Worm (Caenorhabditis elegans) whole organism, late embryonic: ENCODE data around the gene F22F7.11.

Experiments
- K02D7.2 ChIP-seq: sonication (generic microtip); optimal IDR thresholded peaks from 2 replicates; lab custom pipeline; 2017; ENCODE audit warnings: mild to moderate bottlenecking, missing genetic modification characterization, missing compliant biosample characterization
- T23F11.4 ChIP-seq: fragments of 200-800 bp; sonication (Bioruptor generic); optimal IDR thresholded peaks from 2 replicates; lab custom pipeline; 2018; ENCODE audit warnings: mild to moderate bottlenecking, missing genetic modification characterization, missing compliant biosample characterization
- Y22D7AL.16 ChIP-seq: sonication (generic microtip); optimal IDR thresholded peaks from 2 replicates; lab custom pipeline; 2016; ENCODE audit warnings: missing genetic modification characterization, missing compliant biosample characterization
- ahr-1 ChIP-seq: sonication (generic microtip); optimal IDR thresholded peaks from 2 replicates; lab custom pipeline; 2016; ENCODE audit warnings: missing genetic modification characterization, missing compliant biosample characterization
- ama-1 ChIP-seq: fragments of 150-350 bp; optimal IDR thresholded peaks from 2 replicates; lab custom pipeline; 2014
- ceh-14 ChIP-seq: sonication (generic microtip); optimal IDR thresholded peaks from 2 replicates; lab custom pipeline; 2016; ENCODE audit warnings: missing genotype, missing genetic modification characterization, missing compliant biosample characterization
- ceh-18 ChIP-seq: sonication (generic microtip); optimal IDR thresholded peaks from 2 replicates; lab custom pipeline; 2016; ENCODE audit warnings: missing genetic modification characterization, missing compliant biosample characterization
- ceh-2 ChIP-seq: sonication (generic microtip); optimal IDR thresholded peaks from 2 replicates; lab custom pipeline; 2016; ENCODE audit warnings: missing genotype, missing genetic modification characterization, missing compliant biosample characterization
- ceh-22 ChIP-seq: sonication (generic microtip); optimal IDR thresholded peaks from 2 replicates; lab custom pipeline; 2017; ENCODE audit warnings: missing biosample characterization, missing genetic modification characterization
- ceh-24 ChIP-seq: sonication (generic microtip); optimal IDR thresholded peaks from 2 replicates; lab custom pipeline; 2016; ENCODE audit warnings: mild to moderate bottlenecking, missing genetic modification characterization, missing compliant biosample characterization
- ceh-31 ChIP-seq: sonication (generic microtip); optimal IDR thresholded peaks from 2 replicates; lab custom pipeline; 2016; ENCODE audit warnings: missing genetic modification characterization, missing compliant biosample characterization
- ceh-34 ChIP-seq: sonication (generic microtip); optimal IDR thresholded peaks from 2 replicates; lab custom pipeline; 2016; ENCODE audit warnings: mild to moderate bottlenecking, missing genetic modification characterization, missing compliant biosample characterization
- ceh-9 ChIP-seq: sonication (generic microtip); optimal IDR thresholded peaks from 2 replicates; lab custom pipeline; 2016; ENCODE audit warnings: mild to moderate bottlenecking, missing genetic modification characterization, inconsistent platforms, missing compliant biosample characterization
- che-1 ChIP-seq: sonication (generic microtip); optimal IDR thresholded peaks from 2 replicates; lab custom pipeline; 2016; ENCODE audit warnings: mild to moderate bottlenecking, missing genetic modification characterization, missing compliant biosample characterization
- dmd-4 ChIP-seq: sonication (generic microtip); optimal IDR thresholded peaks from 2 replicates; lab custom pipeline; 2016; ENCODE audit warnings: borderline replicate concordance, missing genetic modification characterization, missing compliant biosample characterization
- dve-1 ChIP-seq: sonication (generic microtip); optimal IDR thresholded peaks from 2 replicates; lab custom pipeline; 2017; ENCODE audit warnings: antibody characterized with exemption, mild to moderate bottlenecking, missing genetic modification characterization, missing compliant biosample characterization
- elt-2 ChIP-seq: sonication (generic microtip); optimal IDR thresholded peaks from 2 replicates; lab custom pipeline; 2016; ENCODE audit warnings: missing genetic modification reagents, missing genetic modification characterization, missing compliant biosample characterization
- elt-4 ChIP-seq: sonication (generic microtip); optimal IDR thresholded peaks from 2 replicates; lab custom pipeline; 2016; ENCODE audit warnings: missing genetic modification characterization, missing compliant biosample characterization
- ets-4 ChIP-seq: sonication (generic microtip); optimal IDR thresholded peaks from 2 replicates; lab custom pipeline; 2016; ENCODE audit warnings: missing genetic modification characterization, missing compliant biosample characterization
- fax-1 ChIP-seq: sonication (generic microtip); optimal IDR thresholded peaks from 2 replicates; lab custom pipeline; 2016; ENCODE audit warnings: missing genotype, missing genetic modification characterization, missing compliant biosample characterization
- fkh-10 ChIP-seq: fragments of 150-350 bp; optimal IDR thresholded peaks from 2 replicates; lab custom pipeline; 2014; ENCODE audit warnings: missing biosample characterization, missing genetic modification reagents, missing genetic modification characterization
- gmeb-2 ChIP-seq: sonication (generic microtip); optimal IDR thresholded peaks from 2 replicates; lab custom pipeline; 2016; ENCODE audit warnings: missing genetic modification characterization, inconsistent platforms, missing compliant biosample characterization
- hlh-30 ChIP-seq: sonication (generic microtip); optimal IDR thresholded peaks from 2 replicates; lab custom pipeline; 2017; ENCODE audit warnings: antibody characterized with exemption, missing genetic modification characterization, missing compliant biosample characterization; ENCODE audit not compliant: insufficient read depth
- hlh-6 ChIP-seq: sonication (generic microtip); optimal IDR thresholded peaks from 2 replicates; lab custom pipeline; 2016; ENCODE audit warnings: missing genotype, missing genetic modification characterization, missing compliant biosample characterization
- lim-6 ChIP-seq: sonication (generic microtip); optimal IDR thresholded peaks from 2 replicates; lab custom pipeline; 2016; ENCODE audit warnings: missing genetic modification characterization, missing compliant biosample characterization
- lin-11 ChIP-seq: fragments of 200-800 bp; sonication (Bioruptor generic); optimal IDR thresholded peaks from 2 replicates; lab custom pipeline; 2018; ENCODE audit warnings: mild to moderate bottlenecking, missing genetic modification characterization, missing compliant biosample characterization
- madf-2 ChIP-seq: sonication (generic microtip); optimal IDR thresholded peaks from 2 replicates; lab custom pipeline; 2017; ENCODE audit warnings: missing genetic modification characterization, missing compliant biosample characterization
- mec-3 ChIP-seq: sonication (generic microtip); optimal IDR thresholded peaks from 2 replicates; lab custom pipeline; 2016; ENCODE audit warnings: borderline replicate concordance, missing genetic modification characterization, missing compliant biosample characterization
- nfya-1 ChIP-seq: sonication (generic microtip); optimal IDR thresholded peaks from 2 replicates; lab custom pipeline; 2017; ENCODE audit warnings: missing genetic modification characterization, mild to moderate bottlenecking, missing compliant biosample characterization, antibody characterized with exemption, moderate library complexity
- npax-4 ChIP-seq: sonication (generic microtip); optimal IDR thresholded peaks from 2 replicates; lab custom pipeline; 2016; ENCODE audit warnings: missing genetic modification characterization, missing compliant biosample characterization
- odd-2 ChIP-seq: sonication (generic microtip); optimal IDR thresholded peaks from 2 replicates; lab custom pipeline; 2017; ENCODE audit warnings: antibody characterized with exemption, mild to moderate bottlenecking, missing genetic modification characterization, missing compliant biosample characterization
- pat-9 ChIP-seq: fragments of 200-800 bp; sonication (Bioruptor generic); optimal IDR thresholded peaks from 2 replicates; lab custom pipeline; 2018; ENCODE audit warnings: mild to moderate bottlenecking, missing genetic modification characterization, moderate library complexity, missing compliant biosample characterization
- pha-2 ChIP-seq: sonication (generic microtip); optimal IDR thresholded peaks from 2 replicates; lab custom pipeline; 2017; ENCODE audit warnings: mild to moderate bottlenecking, missing genetic modification characterization, missing compliant biosample characterization
- pqm-1 ChIP-seq: sonication (generic microtip); optimal IDR thresholded peaks from 2 replicates; lab custom pipeline; 2016; ENCODE audit warnings: missing genetic modification characterization, missing compliant biosample characterization
- pros-1 ChIP-seq: fragments of 150-350 bp; optimal IDR thresholded peaks from 2 replicates; lab custom pipeline; 2014; ENCODE audit warnings: missing biosample characterization, missing genetic modification reagents, missing genetic modification characterization
- sox-4 ChIP-seq: sonication (generic microtip); optimal IDR thresholded peaks from 2 replicates; lab custom pipeline; 2017; ENCODE audit warnings: mild to moderate bottlenecking, missing genetic modification characterization, inconsistent platforms, missing compliant biosample characterization
- tbx-2 ChIP-seq: sonication (generic microtip); optimal IDR thresholded peaks from 2 replicates; lab custom pipeline; 2016; ENCODE audit warnings: missing genetic modification characterization, missing compliant biosample characterization
- tbx-7 ChIP-seq: sonication (generic microtip); optimal IDR thresholded peaks from 2 replicates; lab custom pipeline; 2016; ENCODE audit warnings: missing genotype, missing genetic modification characterization, missing compliant biosample characterization
- unc-3 ChIP-seq, 2 experiments: fragments of 200-800 bp in 1 of 2; sonication (Bioruptor generic) in 1 of 2; sonication (generic microtip) in 1 of 2; conservative IDR thresholded peaks in 1 of 2; optimal IDR thresholded peaks in 1 of 2; 2 replicates each; pipeline versions ENCODE4 v1.3.6 to Lab custom; 2016 to 2022; ENCODE audit warnings: missing compliant biosample characterization in 2 of 2, missing genetic modification characterization in 2 of 2, missing genetic modification reagents in 1 of 2
- unc-42 ChIP-seq: sonication (generic microtip); optimal IDR thresholded peaks from 2 replicates; lab custom pipeline; 2016; ENCODE audit warnings: missing genotype, missing genetic modification characterization, missing compliant biosample characterization
- ztf-16 ChIP-seq: sonication (generic microtip); optimal IDR thresholded peaks from 2 replicates; lab custom pipeline; 2017; ENCODE audit warnings: missing genetic modification characterization, missing compliant biosample characterization

Gene F22F7.11

DNA sequence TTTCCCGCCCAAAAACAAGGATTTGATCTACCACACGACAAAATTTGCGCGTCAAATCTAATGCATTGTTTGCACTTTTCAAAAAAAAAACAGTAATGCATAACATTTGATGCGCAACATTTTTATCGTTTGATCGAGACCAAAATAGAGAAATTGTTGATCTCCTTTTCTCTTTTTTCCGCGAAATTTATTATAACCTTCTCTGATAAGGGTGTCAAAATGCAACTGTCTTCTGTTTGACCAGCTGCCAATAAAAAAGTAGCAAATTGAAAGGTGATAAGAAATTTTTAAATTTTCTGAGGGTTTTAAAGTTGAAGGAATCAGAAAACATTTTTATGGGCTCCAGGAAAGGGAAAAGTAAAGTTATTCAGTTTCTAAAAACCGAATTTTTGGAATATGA, 17.4 kb downstream of the F22F7.11 start:
- TF ChIP-seq ceh-22 (tag; lab: Kevin White, UChicago) (no peak), fkh-10 (GFP tag; lab: Kevin White, UChicago) (no peak), pha-2 (tag; lab: Kevin White, UChicago) (no peak), tbx-2 (tag; lab: Kevin White, UChicago) (no peak), unc-42 (tag; lab: Kevin White, UChicago) (no peak), ceh-14 (tag; lab: Kevin White, UChicago) (no peak), ceh-9 (no peak), pat-9 (tag; lab: Kevin White, UChicago) (no peak), pros-1 (tag; lab: Kevin White, UChicago) (no peak), tbx-7 (no peak), ceh-24 (tag; lab: Kevin White, UChicago) (no peak), elt-4 (no peak), Y22D7AL.16 (no peak), gmeb-2 (tag; lab: Kevin White, UChicago) (no peak), che-1 (tag; lab: Kevin White, UChicago) (no peak)

DNA sequence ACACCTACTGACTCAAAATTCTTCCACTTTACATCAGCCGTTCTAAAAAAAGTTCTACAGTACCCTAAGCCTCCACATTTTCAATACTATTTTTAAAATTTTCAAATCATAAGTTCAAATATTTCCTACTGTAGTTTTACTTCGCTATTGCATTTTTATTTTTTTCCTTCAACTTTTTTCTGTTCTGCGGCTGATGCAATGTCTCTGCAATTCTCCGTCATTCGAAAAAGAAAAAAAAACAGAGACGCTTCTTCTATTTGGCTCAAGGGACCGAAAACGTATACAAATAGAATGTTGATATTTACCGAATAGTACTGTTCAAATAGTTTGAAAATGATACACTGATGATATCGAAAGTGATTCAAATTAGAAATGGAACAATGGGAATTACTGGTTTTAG, 18.7 kb downstream of the F22F7.11 start:
- TF ChIP-seq unc-3 (GFP tag; conservative IDR thresholded peaks at IDR 0.05; lab: Robert Waterston, UW) = no peak
- no peak for TF ChIP-seq unc-3 (tag; optimal IDR thresholded peaks at IDR 0.05; lab: Kevin White, UChicago)
- no peak for TF ChIP-seq dve-1 (tag; lab: Kevin White, UChicago)
- no peak for TF ChIP-seq mec-3
- TF ChIP-seq ahr-1 (tag; lab: Kevin White, UChicago) = no peak
- TF ChIP-seq T23F11.4 (GFP tag; lab: Kevin White, UChicago) = no peak
- TF ChIP-seq hlh-30 = no peak
- TF ChIP-seq lim-6 (tag; lab: Kevin White, UChicago) = no peak
- TF ChIP-seq npax-4 = no peak
- TF ChIP-seq Y22D7AL.16 = no peak
- TF ChIP-seq ceh-24 (tag; lab: Kevin White, UChicago) = no peak
- no peak for TF ChIP-seq ets-4 (tag; lab: Kevin White, UChicago)
- TF ChIP-seq ceh-18 (tag; lab: Kevin White, UChicago) = no peak
- no peak for TF ChIP-seq ceh-2 (tag; lab: Kevin White, UChicago)
- no peak for TF ChIP-seq fax-1
- no peak for TF ChIP-seq dmd-4 (tag; lab: Kevin White, UChicago)
- no peak for TF ChIP-seq sox-4 (tag; lab: Kevin White, UChicago)

DNA sequence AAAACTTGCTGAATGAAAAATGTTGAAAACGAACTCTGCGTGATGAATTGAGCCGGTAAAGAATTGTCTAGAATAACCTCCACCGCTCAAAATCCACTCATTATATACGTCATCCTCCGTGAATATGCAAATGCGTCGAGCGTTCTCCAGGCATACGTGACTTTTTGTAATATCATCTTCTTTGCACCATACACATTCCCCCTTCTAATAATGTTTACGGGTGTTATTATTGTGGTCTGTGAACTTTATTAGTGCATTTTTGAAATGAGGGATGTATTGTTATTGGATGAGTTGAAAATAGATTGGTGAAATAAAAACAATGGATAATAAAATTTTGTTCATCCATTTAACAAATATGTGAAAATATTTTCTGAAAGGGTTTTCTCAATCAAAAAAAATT, 20.3 kb downstream of the F22F7.11 start, which contains the start of gene F22F7.7:
Gene F22F7.7, minus strand, starts transcription at position 125 of the 400 bp plus-strand sequence.
- TF ChIP-seq odd-2 (tag; lab: Kevin White, UChicago) (no peak), K02D7.2 (tag; lab: Kevin White, UChicago) (no peak), ama-1 (lab: Kevin White, UChicago) (no peak), pqm-1 (tag; lab: Kevin White, UChicago) (no peak), unc-3 (GFP tag; conservative IDR thresholded peaks at IDR 0.05; lab: Robert Waterston, UW) (no peak), unc-3 (tag; optimal IDR thresholded peaks at IDR 0.05; lab: Kevin White, UChicago) (no peak), ceh-34 (tag; lab: Kevin White, UChicago) (no peak), madf-2 (tag; lab: Kevin White, UChicago) (no peak), unc-42 (tag; lab: Kevin White, UChicago) (no peak), ceh-31 (no peak), ceh-18 (tag; lab: Kevin White, UChicago) (no peak), lin-11 (tag; lab: Kevin White, UChicago) (no peak), elt-4 (no peak), ztf-16 (tag; lab: Kevin White, UChicago) (no peak), elt-2 (tag; lab: Kevin White, UChicago) (no peak), lim-6 (tag; lab: Kevin White, UChicago) (no peak), hlh-6 (tag; lab: Kevin White, UChicago) (no peak), ceh-2 (tag; lab: Kevin White, UChicago) (no peak), pros-1 (tag; lab: Kevin White, UChicago) (no peak), nfya-1 (tag; lab: Kevin White, UChicago) (no peak)
